Worm (Caenorhabditis elegans) whole organism, L2 larva: ENCODE data around the gene F46G11.6.
A peak's percentile ranks its signal among the peaks of the same experiment; 100 is the strongest.

Source experiments
- C34F6.9 ChIP-seq: fragments of 150-350 bp; optimal IDR thresholded peaks from 2 replicates; lab custom pipeline; 2014; ENCODE audit warnings: missing biosample characterization, missing genetic modification characterization
- F13H6.1 ChIP-seq: sonication (generic microtip); optimal IDR thresholded peaks from 2 replicates; lab custom pipeline; 2016; ENCODE audit warnings: missing genetic modification characterization, missing compliant biosample characterization
- R02D3.7 ChIP-seq: fragments of 150-350 bp; optimal IDR thresholded peaks from 2 replicates; lab custom pipeline; 2014; ENCODE audit warnings: missing biosample characterization, missing genetic modification characterization
- Y55F3AM.14 ChIP-seq: fragments of 200-800 bp; sonication (Bioruptor generic); optimal IDR thresholded peaks from 2 replicates; lab custom pipeline; 2018; ENCODE audit warnings: mild to moderate bottlenecking, missing genetic modification characterization, missing compliant biosample characterization
- ZK546.5 ChIP-seq: sonication (generic microtip); optimal IDR thresholded peaks from 2 replicates; lab custom pipeline; 2017; ENCODE audit warnings: missing biosample characterization, missing genetic modification characterization
- alr-1 ChIP-seq: fragments of 150-350 bp; optimal IDR thresholded peaks from 2 replicates; lab custom pipeline; 2014; ENCODE audit warnings: missing biosample characterization, missing genetic modification characterization
- aly-2 ChIP-seq: fragments of 150-350 bp; optimal IDR thresholded peaks from 2 replicates; lab custom pipeline; 2014; ENCODE audit warnings: missing biosample characterization, missing genetic modification characterization
- ama-1 ChIP-seq: fragments of 150-350 bp; optimal IDR thresholded peaks from 2 replicates; lab custom pipeline; 2018; ENCODE audit warnings: inconsistent platforms
- blmp-1 ChIP-seq: sonication (generic microtip); optimal IDR thresholded peaks from 2 replicates; lab custom pipeline; 2017; ENCODE audit warnings: missing genetic modification characterization, mild to moderate bottlenecking, missing compliant biosample characterization, antibody characterized with exemption, moderate library complexity; ENCODE audit not compliant: insufficient read depth
- ceh-16 ChIP-seq: fragments of 150-350 bp; optimal IDR thresholded peaks from 2 replicates; lab custom pipeline; 2014; ENCODE audit warnings: missing biosample characterization, missing genetic modification characterization
- ceh-82 ChIP-seq: fragments of 150-350 bp; optimal IDR thresholded peaks from 2 replicates; lab custom pipeline; 2014; ENCODE audit warnings: missing biosample characterization, missing genetic modification characterization
- crh-2 ChIP-seq: sonication (generic microtip); optimal IDR thresholded peaks from 2 replicates; lab custom pipeline; 2017; ENCODE audit warnings: missing biosample characterization, missing genetic modification characterization
- dmd-4 ChIP-seq: sonication (generic microtip); optimal IDR thresholded peaks from 2 replicates; lab custom pipeline; 2017; ENCODE audit warnings: missing biosample characterization, missing genetic modification characterization
- elt-1 ChIP-seq: fragments of 150-350 bp; optimal IDR thresholded peaks from 2 replicates; lab custom pipeline; 2014; ENCODE audit warnings: missing biosample characterization, missing genetic modification characterization
- elt-3 ChIP-seq: sonication (generic microtip); optimal IDR thresholded peaks from 2 replicates; lab custom pipeline; 2017; ENCODE audit warnings: missing biosample characterization, missing genetic modification characterization
- fos-1 ChIP-seq: fragments of 150-350 bp; optimal IDR thresholded peaks from 2 replicates; lab custom pipeline; 2014; ENCODE audit warnings: missing biosample characterization, missing genetic modification characterization
- gmeb-1 ChIP-seq: fragments of 150-350 bp; optimal IDR thresholded peaks from 2 replicates; lab custom pipeline; 2014; ENCODE audit warnings: missing biosample characterization, missing genetic modification characterization
- lin-11 ChIP-seq: fragments of 150-350 bp; sonication (generic microtip); optimal IDR thresholded peaks from 2 replicates; lab custom pipeline; 2014; ENCODE audit warnings: missing biosample characterization, missing genetic modification characterization, inconsistent platforms, mixed read lengths
- lin-13 ChIP-seq: fragments of 150-350 bp; optimal IDR thresholded peaks from 2 replicates; lab custom pipeline; 2014; ENCODE audit warnings: missing biosample characterization, missing genetic modification reagents, missing genetic modification characterization
- lsy-2 ChIP-seq, 2 experiments: fragments of 150-350 bp in 1 of 2; sonication (generic microtip) in 1 of 2; optimal IDR thresholded peaks; 2 replicates each; lab custom pipeline; 2014 to 2017; ENCODE audit warnings: missing biosample characterization in 2 of 2, missing genetic modification characterization in 2 of 2
- mab-5 ChIP-seq: fragments of 150-350 bp; optimal IDR thresholded peaks from 2 replicates; lab custom pipeline; 2014; ENCODE audit warnings: missing biosample characterization, missing genetic modification characterization
- mdl-1 ChIP-seq, 2 experiments: fragments of 150-350 bp in 1 of 2; sonication (generic microtip) in 1 of 2; optimal IDR thresholded peaks; 2 replicates each; lab custom pipeline; 2017; ENCODE audit warnings: missing biosample characterization in 2 of 2, missing genetic modification characterization in 2 of 2
- nhr-10 ChIP-seq: sonication (generic microtip); optimal IDR thresholded peaks from 2 replicates; lab custom pipeline; 2017; ENCODE audit warnings: missing biosample characterization, missing genetic modification characterization
- nhr-129 ChIP-seq: fragments of 150-350 bp; optimal IDR thresholded peaks from 2 replicates; lab custom pipeline; 2014; ENCODE audit warnings: missing biosample characterization, missing genetic modification characterization
- nhr-21 ChIP-seq: fragments of 150-350 bp; optimal IDR thresholded peaks from 2 replicates; lab custom pipeline; 2014; ENCODE audit warnings: missing biosample characterization, missing genetic modification characterization
- nhr-23 ChIP-seq: fragments of 150-350 bp; optimal IDR thresholded peaks from 2 replicates; lab custom pipeline; 2014; ENCODE audit warnings: missing biosample characterization, missing genetic modification reagents, missing genetic modification characterization
- nhr-237 ChIP-seq: fragments of 150-350 bp; optimal IDR thresholded peaks from 2 replicates; lab custom pipeline; 2014; ENCODE audit warnings: missing biosample characterization, missing genetic modification characterization
- nhr-25 ChIP-seq: fragments of 150-350 bp; sonication (generic microtip); optimal IDR thresholded peaks from 3 replicates; lab custom pipeline; 2014; ENCODE audit warnings: missing biosample characterization, missing genetic modification characterization
- nhr-6 ChIP-seq: fragments of 150-350 bp; optimal IDR thresholded peaks from 2 replicates; lab custom pipeline; 2014; ENCODE audit warnings: missing biosample characterization, missing genetic modification characterization
- peb-1 ChIP-seq: fragments of 150-350 bp; optimal IDR thresholded peaks from 2 replicates; lab custom pipeline; 2014; ENCODE audit warnings: missing biosample characterization, missing genetic modification characterization
- sem-4 ChIP-seq: fragments of 150-350 bp; optimal IDR thresholded peaks from 2 replicates; lab custom pipeline; 2014; ENCODE audit warnings: missing biosample characterization, missing genetic modification reagents, missing genetic modification characterization
- sma-3 ChIP-seq: sonication (generic microtip); optimal IDR thresholded peaks from 2 replicates; lab custom pipeline; 2016; ENCODE audit warnings: missing genetic modification reagents, missing genetic modification characterization, missing compliant biosample characterization
- sma-9 ChIP-seq, 2 experiments: fragments of 150-350 bp in 1 of 2; sonication (generic microtip) in 1 of 2; optimal IDR thresholded peaks; 2 replicates each; lab custom pipeline; 2014 to 2016; ENCODE audit warnings: missing genetic modification characterization in 2 of 2, mild to moderate bottlenecking in 1 of 2, missing biosample characterization in 1 of 2, missing compliant biosample characterization in 1 of 2, missing genetic modification reagents in 1 of 2, moderate library complexity in 1 of 2
- snpc-4 ChIP-seq: fragments of 150-350 bp; optimal IDR thresholded peaks from 2 replicates; lab custom pipeline; 2014; ENCODE audit warnings: missing biosample characterization, missing genetic modification characterization
- unc-62 ChIP-seq: fragments of 150-350 bp; optimal IDR thresholded peaks from 2 replicates; lab custom pipeline; 2014; ENCODE audit warnings: missing biosample characterization, missing genetic modification reagents, missing genetic modification characterization
- zag-1 ChIP-seq: fragments of 150-350 bp; optimal IDR thresholded peaks from 2 replicates; lab custom pipeline; 2014; ENCODE audit warnings: missing biosample characterization, missing genetic modification characterization
- ztf-1 ChIP-seq: fragments of 200-800 bp; sonication (Bioruptor generic); conservative IDR thresholded peaks from 2 replicates; pipeline ENCODE4 v1.3.6; 2022; ENCODE audit warnings: missing genetic modification characterization, missing compliant biosample characterization
- ztf-11 ChIP-seq: sonication (generic microtip); optimal IDR thresholded peaks from 2 replicates; lab custom pipeline; 2017; ENCODE audit warnings: missing biosample characterization, missing genetic modification characterization
- ztf-4 ChIP-seq: fragments of 150-350 bp; optimal IDR thresholded peaks from 2 replicates; lab custom pipeline; 2014; ENCODE audit warnings: missing biosample characterization, missing genetic modification characterization

Gene F46G11.6

ce11 chrX:5775804-5776252 is 10.5 kb upstream of the F46G11.6 start (continued):
- TF ChIP-seq alr-1, result no peak
- TF ChIP-seq nhr-129 (tag; lab: Kevin White, UChicago), result peak; percentile 81
- no peak for TF ChIP-seq ceh-16 (tag; lab: Kevin White, UChicago)
- TF ChIP-seq ztf-11 (tag; lab: Kevin White, UChicago), result no peak
- no peak for TF ChIP-seq nhr-10 (tag; lab: Kevin White, UChicago)
- TF ChIP-seq peb-1 (tag; lab: Kevin White, UChicago), result no peak
- peak; percentile 28 for TF ChIP-seq mab-5
- TF ChIP-seq blmp-1 (tag; lab: Kevin White, UChicago), result no peak
- TF ChIP-seq unc-62 (GFP tag; lab: Kevin White, UChicago), result no peak
- TF ChIP-seq elt-3, result no peak
- peak; percentile 68 for TF ChIP-seq sma-9 (GFP tag; optimal IDR thresholded peaks at IDR 0.05; lab: Kevin White, UChicago)
- no peak for TF ChIP-seq sma-9 (tag; optimal IDR thresholded peaks at IDR 0.05; lab: Kevin White, UChicago)
- peak; percentile 40 for TF ChIP-seq nhr-21
- TF ChIP-seq sma-3 (GFP tag; lab: Kevin White, UChicago), result peak; percentile 35
- TF ChIP-seq ztf-1 (GFP tag; lab: Robert Waterston, UW), result no peak
- TF ChIP-seq zag-1 (tag; lab: Kevin White, UChicago), result peak; percentile 2
- TF ChIP-seq lin-11 (tag; lab: Kevin White, UChicago), result peak; percentile 25
- peak; percentile 51 for TF ChIP-seq C34F6.9 (tag; lab: Kevin White, UChicago)
- TF ChIP-seq ztf-4 (tag; lab: Kevin White, UChicago), result no peak
- peak; percentile 37 for TF ChIP-seq sem-4 (tag; lab: Kevin White, UChicago)
- TF ChIP-seq elt-1 (tag; lab: Kevin White, UChicago), result no peak
- TF ChIP-seq ceh-82 (tag; lab: Kevin White, UChicago), result no peak
- peak; percentile 9 for TF ChIP-seq nhr-6

ce11 chrX:5780672-5781182 is 5.6 kb upstream of the F46G11.6 start, which contains the start of gene sft-4:
sft-4 (minus strand) TSS chrX:5780722.
- TF ChIP-seq nhr-129 (tag; lab: Kevin White, UChicago) (peak; percentile 75), lin-13 (GFP tag; lab: Kevin White, UChicago) (peak; percentile 25), nhr-21 (peak; percentile 83), crh-2 (tag; lab: Kevin White, UChicago) (peak; percentile 92), lsy-2 (tag; optimal IDR thresholded peaks at IDR 0.05; lab: Kevin White, UChicago) (peak in 1 of 2 experiments; percentile 67), gmeb-1 (tag; lab: Kevin White, UChicago) (peak; percentile 1), ZK546.5 (no peak), nhr-6 (peak; percentile 33), sma-3 (GFP tag; lab: Kevin White, UChicago) (peak; percentile 35), sma-9 (GFP tag; optimal IDR thresholded peaks at IDR 0.05; lab: Kevin White, UChicago) (peak; percentile 86), sma-9 (tag; optimal IDR thresholded peaks at IDR 0.05; lab: Kevin White, UChicago) (no peak), nhr-237 (no peak), C34F6.9 (tag; lab: Kevin White, UChicago) (peak; percentile 58), aly-2 (tag; lab: Kevin White, UChicago) (no peak), mdl-1 (tag; optimal IDR thresholded peaks at IDR 0.05; lab: Kevin White, UChicago) (peak; percentile 11 to 21), nhr-25 (tag; lab: Kevin White, UChicago) (peak; percentile 2), fos-1 (tag; lab: Kevin White, UChicago) (peak; percentile 40), F13H6.1 (tag; lab: Kevin White, UChicago) (peak; percentile 59), nhr-23 (tag; lab: Kevin White, UChicago) (no peak)

DNA sequence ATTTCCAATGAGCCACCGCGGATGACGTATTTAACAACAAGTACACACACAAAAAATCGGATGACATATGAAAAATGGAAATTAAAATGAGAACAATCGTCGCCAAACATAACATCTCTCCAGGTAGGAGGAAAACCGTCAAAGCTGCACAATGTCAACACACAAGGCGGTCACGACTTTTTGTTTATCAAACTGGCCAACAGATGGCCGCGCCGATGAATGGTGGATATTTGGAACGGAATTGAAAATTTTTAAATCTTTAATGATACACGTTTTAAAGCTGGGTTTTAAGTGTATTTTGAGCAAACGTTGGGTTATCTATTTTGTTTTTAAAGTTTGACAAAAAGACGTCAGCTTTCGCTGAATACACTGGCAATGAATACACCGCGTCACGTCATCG is 5.0 kb upstream of the F46G11.6 start:
- TF ChIP-seq ceh-16 (tag; lab: Kevin White, UChicago) (no peak), lin-11 (tag; lab: Kevin White, UChicago) (no peak), R02D3.7 (tag; lab: Kevin White, UChicago) (no peak), C34F6.9 (tag; lab: Kevin White, UChicago) (no peak), snpc-4 (tag; lab: Kevin White, UChicago) (no peak), aly-2 (tag; lab: Kevin White, UChicago) (no peak), ama-1 (lab: Kevin White, UChicago) (no peak), dmd-4 (tag; lab: Kevin White, UChicago) (no peak), sma-9 (GFP tag; optimal IDR thresholded peaks at IDR 0.05; lab: Kevin White, UChicago) (no peak), sma-9 (tag; optimal IDR thresholded peaks at IDR 0.05; lab: Kevin White, UChicago) (no peak), zag-1 (tag; lab: Kevin White, UChicago) (no peak), sem-4 (tag; lab: Kevin White, UChicago) (no peak), Y55F3AM.14 (GFP tag; lab: Kevin White, UChicago) (no peak), ZK546.5 (no peak)
